Fruit fly (Drosophila melanogaster): ENCODE results near the gene CG5961.
A peak's percentile ranks its signal among the peaks of the same experiment; 100 is the strongest.

CG5961 gene

DNA sequence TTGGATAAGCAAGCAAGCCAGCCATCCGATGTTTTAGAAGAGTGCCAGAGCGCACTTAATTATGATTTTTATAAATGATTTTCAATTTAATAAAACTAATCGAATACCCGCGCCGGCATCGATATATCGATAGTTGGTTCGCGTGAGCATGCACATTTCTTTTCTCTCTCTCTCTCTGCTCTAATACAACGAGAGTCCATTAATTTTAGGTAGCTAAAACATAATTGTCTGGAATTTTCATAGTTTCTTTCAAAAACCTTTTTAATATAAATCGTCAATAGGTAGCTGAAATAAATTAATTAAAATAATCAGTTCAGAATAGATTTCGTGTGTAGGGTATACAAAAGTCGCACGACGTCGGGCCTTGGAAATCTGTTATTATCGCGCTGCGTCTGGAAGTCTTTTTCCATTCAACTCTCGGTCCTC, 11.2 kb downstream of the CG5961 start, which contains the start of gene CG18549 (continued):
- TF ChIP-seq mirr (GFP tag; optimal IDR thresholded peaks at IDR 0.05) (peak; percentile 99), pum (GFP tag; optimal IDR thresholded peaks at IDR 0.05) (peak; percentile 99), nerfin-2 (GFP tag; IDR thresholded peaks at IDR 0.05; ENCODE audit: partially characterized antibody) (peak; percentile 64; the same call in 1 of the 2 replicates), tio (GFP tag; optimal IDR thresholded peaks at IDR 0.05) (peak; percentile 99), CG33557 (GFP tag; optimal IDR thresholded peaks at IDR 0.05) (peak; percentile 100), Dek (tag; optimal IDR thresholded peaks at IDR 0.05) (peak; percentile 100), gt (GFP tag; IDR thresholded peaks at IDR 0.05) (peak; percentile 99), usp (GFP tag; optimal IDR thresholded peaks at IDR 0.05) (no peak), Hey (tag; optimal IDR thresholded peaks at IDR 0.05) (peak; percentile 97), Fer3 (tag; optimal IDR thresholded peaks at IDR 0.05) (peak; percentile 100), CkIIα-i1 (GFP tag; IDR thresholded peaks at IDR 0.05) (peak; percentile 98), fu2 (GFP tag; optimal IDR thresholded peaks at IDR 0.05) (peak; percentile 98), D19A (tag; optimal IDR thresholded peaks at IDR 0.05) (peak; percentile 100), tgo (GFP tag; IDR thresholded peaks at IDR 0.05) (peak; percentile 100), CG12659 (GFP tag; optimal IDR thresholded peaks at IDR 0.05) (peak; percentile 100), CG13287 (GFP tag; IDR thresholded peaks at IDR 0.05; ENCODE audit: partially characterized antibody) (peak; percentile 88), CG2875 (GFP tag; optimal IDR thresholded peaks at IDR 0.05) (peak; percentile 100), CG30431 (GFP tag; optimal IDR thresholded peaks at IDR 0.05) (peak; percentile 99), Pdp1 (GFP tag; optimal IDR thresholded peaks at IDR 0.05) (peak; percentile 99), Max (GFP tag; optimal IDR thresholded peaks at IDR 0.05) (peak; percentile 100), cato (GFP tag; optimal IDR thresholded peaks at IDR 0.05; ENCODE audit: borderline replicate concordance) (peak; percentile 99), CG30403 (GFP tag; optimal IDR thresholded peaks at IDR 0.05) (peak; percentile 100), fd3F (GFP tag; optimal IDR thresholded peaks at IDR 0.05) (peak; percentile 99), bigmax (GFP tag; optimal IDR thresholded peaks at IDR 0.05) (peak; percentile 88), CG31441 (GFP tag; IDR thresholded peaks at IDR 0.05) (peak; percentile 99), dmrt99B (tag; optimal IDR thresholded peaks at IDR 0.05) (peak; percentile 100), Dad (GFP tag; optimal IDR thresholded peaks at IDR 0.05) (peak; percentile 99), E2f1 (GFP tag; IDR thresholded peaks at IDR 0.05) (peak; percentile 100), CG11085 (GFP tag; IDR thresholded peaks at IDR 0.05) (peak; percentile 99), MBD-R2 (GFP tag; IDR thresholded peaks at IDR 0.05) (peak; percentile 100), CG4730 (GFP tag; IDR thresholded peaks at IDR 0.05) (peak; percentile 100), CG30020 (tag; optimal IDR thresholded peaks at IDR 0.05) (peak; percentile 94), Scr (GFP tag; IDR thresholded peaks at IDR 0.05; ENCODE audit: partially characterized antibody) (peak; percentile 85), CG9609 (GFP tag; optimal IDR thresholded peaks at IDR 0.05) (peak; percentile 99), CG7987 (GFP tag; optimal IDR thresholded peaks at IDR 0.05) (peak; percentile 99), CG9437 (GFP tag; optimal IDR thresholded peaks at IDR 0.05) (peak; percentile 97), nom (GFP tag; optimal IDR thresholded peaks at IDR 0.05) (peak; percentile 100), sd (tag; optimal IDR thresholded peaks at IDR 0.05) (peak; percentile 98), NFAT (GFP tag; IDR thresholded peaks at IDR 0.05) (peak; percentile 99), gce (GFP tag; IDR thresholded peaks at IDR 0.05) (peak; percentile 100), CG12769 (tag; optimal IDR thresholded peaks at IDR 0.05) (peak; percentile 99), Spps (tag; optimal IDR thresholded peaks at IDR 0.05) (peak; percentile 100), fd96Cb (tag; optimal IDR thresholded peaks at IDR 0.05) (peak; percentile 100), Ada2b (GFP tag; IDR thresholded peaks at IDR 0.05) (peak; percentile 100), CG31365 (tag; optimal IDR thresholded peaks at IDR 0.05) (peak; percentile 95), CG7372 (GFP tag; IDR thresholded peaks at IDR 0.05) (peak; percentile 100), tna (GFP tag; IDR thresholded peaks at IDR 0.05; ENCODE audit: partially characterized antibody) (peak; percentile 62), CG4424 (GFP tag; optimal IDR thresholded peaks at IDR 0.05) (peak; percentile 100), dmrt11E (tag; optimal IDR thresholded peaks at IDR 0.05) (peak; percentile 100), NC2α (GFP tag; optimal IDR thresholded peaks at IDR 0.05) (peak; percentile 99)
